Worm (Caenorhabditis elegans) whole organism, late embryonic: ENCODE measurements around the gene ced-3.

Experiments used
- C08G9.2 ChIP-seq: sonication (generic microtip); optimal IDR thresholded peaks from 2 replicates; lab custom pipeline; 2016; ENCODE audit warnings: mild to moderate bottlenecking, missing genetic modification characterization, moderate library complexity, missing compliant biosample characterization
- K09A11.1 ChIP-seq: sonication (generic microtip); optimal IDR thresholded peaks from 2 replicates; lab custom pipeline; 2017; ENCODE audit warnings: antibody characterized with exemption, mild to moderate bottlenecking, missing genetic modification characterization, missing compliant biosample characterization; ENCODE audit not compliant: insufficient read depth
- ama-1 ChIP-seq: fragments of 150-350 bp; optimal IDR thresholded peaks from 2 replicates; lab custom pipeline; 2014
- ceh-19 ChIP-seq: fragments of 200-800 bp; sonication (Bioruptor generic); optimal IDR thresholded peaks from 2 replicates; lab custom pipeline; 2018; ENCODE audit warnings: mild to moderate bottlenecking, missing genetic modification characterization, missing compliant biosample characterization
- ceh-31 ChIP-seq: sonication (generic microtip); optimal IDR thresholded peaks from 2 replicates; lab custom pipeline; 2016; ENCODE audit warnings: missing genetic modification characterization, missing compliant biosample characterization
- elt-4 ChIP-seq: sonication (generic microtip); optimal IDR thresholded peaks from 2 replicates; lab custom pipeline; 2016; ENCODE audit warnings: missing genetic modification characterization, missing compliant biosample characterization
- gmeb-2 ChIP-seq: sonication (generic microtip); optimal IDR thresholded peaks from 2 replicates; lab custom pipeline; 2016; ENCODE audit warnings: missing genetic modification characterization, inconsistent platforms, missing compliant biosample characterization
- hlh-30 ChIP-seq: sonication (generic microtip); optimal IDR thresholded peaks from 2 replicates; lab custom pipeline; 2017; ENCODE audit warnings: antibody characterized with exemption, missing genetic modification characterization, missing compliant biosample characterization; ENCODE audit not compliant: insufficient read depth
- nhr-11 ChIP-seq: fragments of 150-350 bp; optimal IDR thresholded peaks from 2 replicates; lab custom pipeline; 2014; ENCODE audit warnings: missing biosample characterization, missing genetic modification characterization
- pqm-1 ChIP-seq: sonication (generic microtip); optimal IDR thresholded peaks from 2 replicates; lab custom pipeline; 2016; ENCODE audit warnings: missing genetic modification characterization, missing compliant biosample characterization
- sdc-2 ChIP-seq: sonication (generic microtip); optimal IDR thresholded peaks from 2 replicates; lab custom pipeline; 2016; ENCODE audit warnings: missing genotype, missing genetic modification characterization, missing compliant biosample characterization
- sox-4 ChIP-seq: sonication (generic microtip); optimal IDR thresholded peaks from 2 replicates; lab custom pipeline; 2017; ENCODE audit warnings: mild to moderate bottlenecking, missing genetic modification characterization, inconsistent platforms, missing compliant biosample characterization
- unc-3 ChIP-seq, 2 experiments: fragments of 200-800 bp in 1 of 2; sonication (Bioruptor generic) in 1 of 2; sonication (generic microtip) in 1 of 2; conservative IDR thresholded peaks in 1 of 2; optimal IDR thresholded peaks in 1 of 2; 2 replicates each; pipeline versions ENCODE4 v1.3.6 to Lab custom; 2016 to 2022; ENCODE audit warnings: missing compliant biosample characterization in 2 of 2, missing genetic modification characterization in 2 of 2, missing genetic modification reagents in 1 of 2
- ztf-16 ChIP-seq: sonication (generic microtip); optimal IDR thresholded peaks from 2 replicates; lab custom pipeline; 2017; ENCODE audit warnings: missing genetic modification characterization, missing compliant biosample characterization

DNA sequence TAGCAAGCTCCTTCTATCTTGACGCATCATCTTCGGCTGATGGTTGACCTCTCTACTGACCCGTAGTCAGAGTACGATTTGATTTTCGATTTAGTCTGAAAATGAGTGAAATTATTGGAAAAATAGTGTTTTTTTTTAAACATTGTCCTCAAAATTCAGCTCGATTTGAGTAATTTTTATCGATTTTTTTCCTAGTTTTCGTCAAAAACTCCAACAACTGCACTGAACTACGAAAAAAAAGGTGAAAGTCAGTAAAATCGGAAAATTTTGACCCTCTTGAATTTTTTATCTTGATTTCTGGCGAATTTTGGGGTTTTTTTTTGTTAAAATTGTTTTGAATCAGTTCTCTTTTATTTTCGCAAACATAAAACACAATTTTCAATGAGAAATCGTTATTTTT, at the start of gene ced-3:
- TF ChIP-seq sdc-2 (tag; lab: Kevin White, UChicago) (no peak), elt-4 (tag; lab: Kevin White, UChicago) (no peak), ztf-16 (tag; lab: Kevin White, UChicago) (no peak), unc-3 (GFP tag; conservative IDR thresholded peaks at IDR 0.05; lab: Robert Waterston, UW) (no peak), unc-3 (tag; optimal IDR thresholded peaks at IDR 0.05; lab: Kevin White, UChicago) (no peak), C08G9.2 (tag; lab: Kevin White, UChicago) (no peak), nhr-11 (no peak), gmeb-2 (tag; lab: Kevin White, UChicago) (no peak), hlh-30 (no peak), sox-4 (tag; lab: Kevin White, UChicago) (no peak), ceh-19 (GFP tag; lab: Kevin White, UChicago) (no peak), K09A11.1 (tag; lab: Kevin White, UChicago) (no peak), ama-1 (lab: Kevin White, UChicago) (no peak), ceh-31 (tag; lab: Kevin White, UChicago) (no peak), pqm-1 (no peak)
